Fruit fly (Drosophila melanogaster): Measurements from ENCODE around the gene CG32085.

DNA sequence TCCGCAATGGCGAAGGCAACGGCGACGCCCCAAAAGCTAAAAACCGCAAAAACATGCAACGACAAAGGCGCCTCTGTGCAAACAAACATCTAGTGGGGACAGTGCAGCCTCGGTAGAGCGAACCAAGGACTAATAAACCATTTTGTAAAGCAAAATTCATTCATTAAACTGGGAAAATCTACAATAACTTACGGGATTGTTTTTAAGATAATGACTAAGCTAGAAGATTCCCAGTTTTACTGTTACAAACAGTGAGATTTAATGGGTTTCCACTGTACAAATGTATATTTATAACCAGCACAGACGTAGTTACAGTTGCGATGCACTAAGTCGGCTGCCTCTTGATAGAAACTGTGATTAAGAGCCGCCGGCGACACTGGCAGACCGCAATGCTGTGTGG is 24.0 kb downstream of the CG32085 start:
- no peak for TF ChIP-seq gl (tag; optimal IDR thresholded peaks at IDR 0.05)
- TF ChIP-seq rn (GFP tag; IDR thresholded peaks at IDR 0.05), result peak; percentile 38; the same call in 1 of the 2 replicates
- TF ChIP-seq Snoo (tag; optimal IDR thresholded peaks at IDR 0.05), result no peak
- TF ChIP-seq CG8159 (tag; optimal IDR thresholded peaks at IDR 0.05), result peak; percentile 59
- TF ChIP-seq CG12605 (GFP tag; IDR thresholded peaks at IDR 0.05), result no peak; the same call in 1 of the 2 replicates
- TF ChIP-seq fd96Ca (GFP tag; IDR thresholded peaks at IDR 0.05), result peak; percentile 91
- TF ChIP-seq CG32121 (GFP tag; IDR thresholded peaks at IDR 0.05), result peak; percentile 82
- peak; percentile 54 for TF ChIP-seq CG15710 (tag; optimal IDR thresholded peaks at IDR 0.05)
- no peak for TF ChIP-seq CG13204 (GFP tag; optimal IDR thresholded peaks at IDR 0.05)
- no peak for TF ChIP-seq D1 (tag; optimal IDR thresholded peaks at IDR 0.05)

Measured in whole organism, pupa.